Worm (Caenorhabditis elegans): ENCODE results near the gene T25D1.1.

DNA sequence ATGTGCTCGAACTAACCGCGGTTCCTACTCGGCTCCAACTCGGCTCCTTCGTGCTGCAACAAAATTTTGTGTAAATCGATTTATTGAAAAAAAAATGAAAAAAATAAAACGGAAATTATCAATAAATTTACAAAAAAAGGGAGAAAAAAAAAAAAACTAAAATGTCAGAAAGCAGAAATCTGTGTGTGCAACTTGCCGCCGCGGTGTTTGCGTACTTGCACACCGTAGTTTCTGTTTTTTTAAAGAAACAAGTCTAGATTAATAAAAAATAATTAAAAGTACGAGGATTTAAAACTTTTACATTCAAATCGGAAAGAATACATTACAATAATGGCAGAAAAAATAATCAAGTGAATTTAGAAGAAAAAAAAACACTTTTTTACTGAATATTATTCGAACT lies 2.1 kb downstream of the T25D1.1 start:
- TF ChIP-seq pqm-1 (tag; optimal IDR thresholded peaks at IDR 0.05) (no peak), fax-1 (tag; optimal IDR thresholded peaks at IDR 0.05) (no peak), pha-4 (tag; optimal IDR thresholded peaks at IDR 0.05) (no peak), nhr-11 (tag; optimal IDR thresholded peaks at IDR 0.05) (no peak), fkh-10 (GFP tag; optimal IDR thresholded peaks at IDR 0.05) (no peak), lin-11 (tag; optimal IDR thresholded peaks at IDR 0.05) (no peak), unc-55 (GFP tag; optimal IDR thresholded peaks at IDR 0.05) (no peak), unc-86 (tag; optimal IDR thresholded peaks at IDR 0.05) (no peak), pros-1 (tag; optimal IDR thresholded peaks at IDR 0.05) (no peak), ceh-2 (tag; optimal IDR thresholded peaks at IDR 0.05) (no peak)

Data from whole organism, late embryonic.